Fruit fly (Drosophila melanogaster): ENCODE measurements around the gene CG33263.

CG33263 gene

DNA sequence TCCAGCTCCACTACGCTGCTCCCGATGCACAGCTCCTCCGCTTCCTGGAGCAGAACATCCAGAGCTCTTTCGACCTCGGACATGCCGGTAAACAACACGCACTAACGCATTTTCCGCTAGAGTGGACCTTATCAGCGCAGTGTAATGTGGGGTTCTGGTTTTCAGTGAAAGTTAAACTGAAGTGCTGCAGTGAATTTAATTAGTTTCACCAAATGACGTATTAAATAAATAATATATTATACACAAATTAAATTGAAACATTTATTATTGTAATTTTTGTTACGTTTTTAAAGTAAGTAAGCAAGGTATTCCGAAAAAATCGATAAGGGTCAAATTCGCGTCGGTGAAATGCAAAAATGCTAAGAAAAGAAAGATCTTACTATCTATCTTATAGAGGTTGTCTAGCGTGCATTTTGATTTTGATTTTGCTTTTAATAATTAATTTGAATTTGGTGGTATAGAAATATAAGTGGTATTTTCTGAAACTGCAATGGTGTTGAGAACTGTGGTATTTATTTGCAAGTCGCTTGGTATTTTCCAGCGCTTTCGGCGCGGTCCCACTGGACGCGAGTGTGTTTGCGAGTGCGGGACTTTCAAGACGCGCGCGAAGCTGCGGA is 26.3 kb upstream of the CG33263 start, which contains the start of the genes JMJD7 and CG10738 (continued):
- TF ChIP-seq Ets97D (GFP tag; optimal IDR thresholded peaks at IDR 0.05) (peak; percentile 16), CG1647 (GFP tag; optimal IDR thresholded peaks at IDR 0.05) (peak; percentile 14), nerfin-2 (GFP tag; IDR thresholded peaks at IDR 0.05; ENCODE audit: partially characterized antibody) (no peak), Doc3 (GFP tag; IDR thresholded peaks at IDR 0.05; ENCODE audit: partially characterized antibody) (no peak), Hr3 (GFP tag; optimal IDR thresholded peaks at IDR 0.05) (no peak), gce (GFP tag; IDR thresholded peaks at IDR 0.05) (peak; percentile 38; the same call in 1 of the 3 replicates), jigr1 (GFP tag; IDR thresholded peaks at IDR 0.05) (no peak), da (GFP tag; optimal IDR thresholded peaks at IDR 0.05) (no peak), p53 (GFP tag; optimal IDR thresholded peaks at IDR 0.05) (no peak), Med (GFP tag) (peak; percentile 80), CG13894 (tag; optimal IDR thresholded peaks at IDR 0.05) (no peak), Neu2 (GFP tag; optimal IDR thresholded peaks at IDR 0.05; ENCODE audit: borderline replicate concordance) (no peak), HHEX (GFP tag; optimal IDR thresholded peaks at IDR 0.05) (peak; percentile 23), CG11723 (GFP tag; optimal IDR thresholded peaks at IDR 0.05) (no peak), Max (GFP tag; optimal IDR thresholded peaks at IDR 0.05) (peak; percentile 74), CG10565 (GFP tag; optimal IDR thresholded peaks at IDR 0.05) (no peak), CG4730 (GFP tag; IDR thresholded peaks at IDR 0.05) (peak; percentile 52; the same call in 1 of the 2 replicates), dmrt11E (tag; optimal IDR thresholded peaks at IDR 0.05) (no peak), pho (GFP tag; optimal IDR thresholded peaks at IDR 0.05) (no peak), CG8281 (tag; optimal IDR thresholded peaks at IDR 0.05) (no peak), fd102C (GFP tag; optimal IDR thresholded peaks at IDR 0.05) (no peak), eve (GFP tag; optimal IDR thresholded peaks at IDR 0.05) (no peak), CG2889 (GFP tag; IDR thresholded peaks at IDR 0.05) (peak; percentile 42; the same call in 1 of the 3 replicates), hb (GFP tag; IDR thresholded peaks at IDR 0.05; ENCODE audit: partially characterized antibody) (no peak), ranshi (GFP tag; IDR thresholded peaks at IDR 0.05) (peak; percentile 75), Lim3 (GFP tag; IDR thresholded peaks at IDR 0.05) (0 out of 2 replicates have a peak, but pooled peaks have one; percentile 29), crp (GFP tag; optimal IDR thresholded peaks at IDR 0.05) (no peak), Deaf1 (tag; optimal IDR thresholded peaks at IDR 0.05) (peak; percentile 33), zf30C (GFP tag; optimal IDR thresholded peaks at IDR 0.05) (no peak), CG8765 (GFP tag; IDR thresholded peaks at IDR 0.05) (peak; percentile 33; the same call in 1 of the 2 replicates), Hand (GFP tag; optimal IDR thresholded peaks at IDR 0.05) (no peak), CG11093 (GFP tag; IDR thresholded peaks at IDR 0.05) (peak; percentile 42; the same call in 2 of the 3 replicates), Hr39 (optimal IDR thresholded peaks at IDR 0.05) (no peak), CrebB (tag; optimal IDR thresholded peaks at IDR 0.05) (no peak), pita (GFP tag; optimal IDR thresholded peaks at IDR 0.05) (no peak), CG18764 (GFP tag; optimal IDR thresholded peaks at IDR 0.05) (peak; percentile 73), sisA (GFP tag; IDR thresholded peaks at IDR 0.05) (peak; percentile 70; the same call in 1 of the 2 replicates), BEAF-32 (GFP tag; optimal IDR thresholded peaks at IDR 0.05) (peak; percentile 5), prd (optimal IDR thresholded peaks at IDR 0.05) (no peak), prd (GFP tag; IDR thresholded peaks at IDR 0.05) (peak; percentile 64), toy (GFP tag; IDR thresholded peaks at IDR 0.05) (peak; percentile 25; the same call in 1 of the 2 replicates), Hmr (GFP tag; optimal IDR thresholded peaks at IDR 0.05) (peak; percentile 6), pan (optimal IDR thresholded peaks at IDR 0.05) (no peak), pan (GFP tag; optimal IDR thresholded peaks at IDR 0.05 in 1 of 2, IDR thresholded peaks at IDR 0.05 in 1 of 2) (peak in 1 of 2 experiments; percentile 78), tgo (GFP tag; IDR thresholded peaks at IDR 0.05) (peak; percentile 62), ttk (GFP tag; IDR thresholded peaks at IDR 0.05) (no peak; the same call in 1 of the 2 replicates), CG18011 (GFP tag; optimal IDR thresholded peaks at IDR 0.05) (no peak), ken (GFP tag; IDR thresholded peaks at IDR 0.05) (peak; percentile 69; the same call in 2 of the 3 replicates), CG3838 (GFP tag; optimal IDR thresholded peaks at IDR 0.05) (no peak), Gsc (GFP tag; IDR thresholded peaks at IDR 0.05) (no peak)
